Fruit fly (Drosophila melanogaster): ENCODE measurements around the gene GckIII.
A peak's percentile ranks its signal among the peaks of the same experiment; 100 is the strongest.

Gene GckIII

dm6 chr3R:17085029-17085807 is at the start of gene GckIII:
Gene GckIII, plus strand, starts transcription at chr3R:17085513.
- no peak for TF ChIP-seq CG32532 (GFP tag; IDR thresholded peaks at IDR 0.05)
- TF ChIP-seq CG2116 (GFP tag; optimal IDR thresholded peaks at IDR 0.05) = peak; percentile 62
- peak; percentile 51 for TF ChIP-seq Dp (GFP tag; optimal IDR thresholded peaks at IDR 0.05)
- TF ChIP-seq ac (GFP tag; optimal IDR thresholded peaks at IDR 0.05) = no peak
- no peak for TF ChIP-seq sqz (GFP tag; optimal IDR thresholded peaks at IDR 0.05)
- TF ChIP-seq BEAF-32 (GFP tag; optimal IDR thresholded peaks at IDR 0.05) = peak; percentile 74
- no peak for TF ChIP-seq fd3F (GFP tag; optimal IDR thresholded peaks at IDR 0.05)
- TF ChIP-seq CG2129 (GFP tag; IDR thresholded peaks at IDR 0.05; ENCODE audit: partially characterized antibody) = peak; percentile 86
- peak; percentile 83; the same call in 2 of the 3 replicates for TF ChIP-seq CG11560 (tag; IDR thresholded peaks at IDR 0.05)
- peak; percentile 83 for TF ChIP-seq CG14860 (GFP tag; IDR thresholded peaks at IDR 0.05; ENCODE audit: partially characterized antibody)
- no peak for TF ChIP-seq Dbx (GFP tag; IDR thresholded peaks at IDR 0.05)
- TF ChIP-seq CG10979 (tag; optimal IDR thresholded peaks at IDR 0.05) = peak; percentile 2
- TF ChIP-seq CG8924 (tag; optimal IDR thresholded peaks at IDR 0.05) = peak; percentile 32
- TF ChIP-seq CG6254 (GFP tag; optimal IDR thresholded peaks at IDR 0.05) = no peak
- TF ChIP-seq zen2 (GFP tag; IDR thresholded peaks at IDR 0.05; ENCODE audit: partially characterized antibody) = peak; percentile 89
- TF ChIP-seq CG16813 (GFP tag; IDR thresholded peaks at IDR 0.05; ENCODE audit: partially characterized antibody) = peak; percentile 57; the same call in 2 of the 3 replicates
- TF ChIP-seq CG6175 (GFP tag; IDR thresholded peaks at IDR 0.05) = no peak
- TF ChIP-seq Doc3 (GFP tag; IDR thresholded peaks at IDR 0.05; ENCODE audit: partially characterized antibody) = peak; percentile 86
- peak; percentile 57 for TF ChIP-seq nerfin-2 (GFP tag; IDR thresholded peaks at IDR 0.05; ENCODE audit: partially characterized antibody)
- TF ChIP-seq Scr (GFP tag; IDR thresholded peaks at IDR 0.05; ENCODE audit: partially characterized antibody) = peak; percentile 89
- peak; percentile 50 for TF ChIP-seq Sry-δ (GFP tag; optimal IDR thresholded peaks at IDR 0.05)
- peak; percentile 86 for TF ChIP-seq Bgb (GFP tag; IDR thresholded peaks at IDR 0.05; ENCODE audit: partially characterized antibody)
- TF ChIP-seq Ptx1 (GFP tag; IDR thresholded peaks at IDR 0.05) = no peak
- peak; percentile 5 for TF ChIP-seq CG7745 (tag; optimal IDR thresholded peaks at IDR 0.05)
- no peak for TF ChIP-seq CG18011 (GFP tag; optimal IDR thresholded peaks at IDR 0.05)
- peak; percentile 52 for TF ChIP-seq hbn (GFP tag; IDR thresholded peaks at IDR 0.05; ENCODE audit: partially characterized antibody)
- peak; percentile 72; the same call in 2 of the 3 replicates for TF ChIP-seq knrl (GFP tag; IDR thresholded peaks at IDR 0.05; ENCODE audit: partially characterized antibody)
- TF ChIP-seq CoRest (tag; optimal IDR thresholded peaks at IDR 0.05) = peak; percentile 5
- no peak for TF ChIP-seq CG17568 (GFP tag; optimal IDR thresholded peaks at IDR 0.05)
- no peak for TF ChIP-seq CG13624 (GFP tag; optimal IDR thresholded peaks at IDR 0.05)
- peak; percentile 63 for TF ChIP-seq CG4617 (GFP tag; optimal IDR thresholded peaks at IDR 0.05; ENCODE audit: borderline replicate concordance)
- TF ChIP-seq tna (GFP tag; IDR thresholded peaks at IDR 0.05; ENCODE audit: partially characterized antibody) = peak; percentile 79
- peak; percentile 93 for TF ChIP-seq CG34224 (GFP tag; IDR thresholded peaks at IDR 0.05; ENCODE audit: partially characterized antibody)
- peak; percentile 5 for TF ChIP-seq Sry-β (GFP tag; optimal IDR thresholded peaks at IDR 0.05)
- 0 out of 3 replicates have a peak, but pooled peaks have one; percentile 17 for TF ChIP-seq row (GFP tag; IDR thresholded peaks at IDR 0.05)
- TF ChIP-seq ato (GFP tag; IDR thresholded peaks at IDR 0.05; ENCODE audit: partially characterized antibody) = peak; percentile 37
- TF ChIP-seq CG30020 (tag; optimal IDR thresholded peaks at IDR 0.05) = peak; percentile 16
- no peak for TF ChIP-seq CG10274 (GFP tag; optimal IDR thresholded peaks at IDR 0.05)
- TF ChIP-seq bbx (GFP tag; IDR thresholded peaks at IDR 0.05; ENCODE audit: partially characterized antibody) = peak; percentile 86
- peak; percentile 26 for TF ChIP-seq CG12391 (tag; optimal IDR thresholded peaks at IDR 0.05)
- TF ChIP-seq crp (GFP tag; optimal IDR thresholded peaks at IDR 0.05) = peak in 1 of 2 experiments; percentile 79
- no peak for TF ChIP-seq Deaf1 (tag; optimal IDR thresholded peaks at IDR 0.05)
- TF ChIP-seq Xrp1 (GFP tag; IDR thresholded peaks at IDR 0.05) = peak; percentile 12
- peak; percentile 19 for TF ChIP-seq CG18262 (tag; optimal IDR thresholded peaks at IDR 0.05)
- no peak for TF ChIP-seq H2.0 (GFP tag; IDR thresholded peaks at IDR 0.05)
- peak; percentile 82 for TF ChIP-seq HLH4C (GFP tag; IDR thresholded peaks at IDR 0.05; ENCODE audit: partially characterized antibody)
